Fruit fly (Drosophila melanogaster) whole organism, adult: ENCODE measurements around the gene CG6231.

Experiments used
- CG12768 ChIP-seq: fragments of 200-800 bp; sonication (Bioruptor generic); optimal IDR thresholded peaks from 2 replicates; lab custom pipeline; 2017; ENCODE audit warnings: missing biosample characterization, missing genetic modification characterization, mild to moderate bottlenecking, moderate library complexity, missing genetic modification reagents
- CG14711 ChIP-seq: fragments of 200-800 bp; sonication (Bioruptor generic); optimal IDR thresholded peaks from 2 replicates; lab custom pipeline; 2018; ENCODE audit warnings: missing biosample characterization, mild to moderate bottlenecking, missing genetic modification characterization, moderate library complexity
- CG1620 ChIP-seq: fragments of 200-800 bp; sonication (Bioruptor generic); optimal IDR thresholded peaks from 2 replicates; lab custom pipeline; 2016; ENCODE audit warnings: missing biosample characterization, missing genetic modification characterization
- CG5204 ChIP-seq: fragments of 200-800 bp; sonication (Bioruptor generic); optimal IDR thresholded peaks from 2 replicates; lab custom pipeline; 2016; ENCODE audit warnings: missing biosample characterization, missing genetic modification characterization
- CG7101 ChIP-seq: fragments of 200-800 bp; sonication (Bioruptor generic); optimal IDR thresholded peaks from 2 replicates; lab custom pipeline; 2018; ENCODE audit warnings: missing biosample characterization, mild to moderate bottlenecking, missing genetic modification characterization, moderate library complexity
- Clk ChIP-seq: fragments of 200-800 bp; sonication (Bioruptor generic); optimal IDR thresholded peaks from 2 replicates; lab custom pipeline; 2017; ENCODE audit warnings: missing biosample characterization, missing genetic modification characterization
- Mnt ChIP-seq: fragments of 200-800 bp; sonication (Bioruptor generic); optimal IDR thresholded peaks from 2 replicates; lab custom pipeline; 2016; ENCODE audit warnings: missing biosample characterization, mild to moderate bottlenecking, missing genetic modification characterization
- bab1 ChIP-seq: fragments of 200-800 bp; sonication (Bioruptor generic); optimal IDR thresholded peaks from 3 replicates; lab custom pipeline; 2019; ENCODE audit warnings: missing biosample characterization, mild to moderate bottlenecking, missing genetic modification characterization, moderate library complexity
- cic ChIP-seq: fragments of 200-800 bp; sonication (Bioruptor generic); optimal IDR thresholded peaks from 2 replicates; lab custom pipeline; 2017; ENCODE audit warnings: missing biosample characterization, mild to moderate bottlenecking, missing genetic modification characterization, moderate library complexity
- cnc ChIP-seq, 2 experiments: fragments of >200 bp; optimal IDR thresholded peaks; 2 replicates each; lab custom pipeline; 2017
- kay ChIP-seq: fragments of 200-800 bp; sonication (Bioruptor generic); peaks from one replicate; lab custom pipeline; 2016; ENCODE audit warnings: missing biosample characterization, missing genetic modification characterization, borderline replicate concordance
- ovo ChIP-seq: fragments of 200-800 bp; sonication (Bioruptor generic); optimal IDR thresholded peaks from 2 replicates; lab custom pipeline; 2016; ENCODE audit warnings: missing biosample characterization, missing genetic modification characterization
- tj ChIP-seq: fragments of 200-800 bp; sonication (Bioruptor generic); optimal IDR thresholded peaks from 3 replicates; lab custom pipeline; 2017; ENCODE audit warnings: missing biosample characterization, mild to moderate bottlenecking, missing genetic modification characterization, moderate library complexity

DNA sequence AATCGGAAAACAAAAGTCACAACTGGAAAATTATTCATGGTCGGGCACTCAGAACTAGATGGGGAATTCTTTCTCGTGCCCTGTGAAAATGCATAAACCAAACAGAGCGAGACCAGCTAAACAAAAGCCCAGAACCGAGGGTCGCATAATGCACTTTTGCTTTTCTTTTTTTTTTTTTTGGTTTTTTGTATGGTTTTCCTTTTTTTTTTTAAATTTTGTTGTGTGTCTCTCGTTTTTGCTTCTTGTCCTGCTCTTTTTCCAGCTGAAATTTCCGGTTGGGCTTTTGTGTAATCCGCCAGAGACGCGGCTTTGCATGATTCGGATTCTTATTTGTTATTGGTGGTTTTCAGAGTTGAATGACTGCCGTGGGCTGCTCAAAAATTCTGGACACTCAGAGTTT, 50.7 kb downstream of the CG6231 start:
- TF ChIP-seq CG1620 (no peak), bab1 (GFP tag; lab: Kevin White, UChicago) (no peak), ovo (GFP tag; lab: Kevin White, UChicago) (no peak), Mnt (GFP tag; lab: Kevin White, UChicago) (no peak), CG7101 (tag; lab: Kevin White, UChicago) (no peak), tj (GFP tag; lab: Kevin White, UChicago) (no peak), cnc (optimal IDR thresholded peaks at IDR 0.05; lab: Kevin White, UChicago) (no peak), cic (GFP tag; lab: Kevin White, UChicago) (no peak), CG14711 (tag; lab: Kevin White, UChicago) (no peak), kay (GFP tag; lab: Kevin White, UChicago) (no peak), CG12768 (GFP tag; lab: Kevin White, UChicago) (no peak), CG5204 (GFP tag; lab: Kevin White, UChicago) (no peak), Clk (GFP tag; lab: Kevin White, UChicago) (no peak)
